Fruit fly (Drosophila melanogaster) whole organism, embryonic: ENCODE results near the gene Hr83.

Experiments used
- Antp ChIP-seq: fragments of 200-800 bp; sonication (Bioruptor generic); optimal IDR thresholded peaks from 3 replicates; lab custom pipeline; 2016; ENCODE audit warnings: missing biosample characterization, missing genetic modification characterization
- B-H1 ChIP-seq: fragments of 200-800 bp; sonication (Bioruptor generic); IDR thresholded peaks from 3 replicates; pipeline ENCODE4 v1.3.6; 2022; ENCODE audit warnings: missing biosample characterization, missing genetic modification characterization
- BtbVII ChIP-seq: fragments of 200-800 bp; sonication (Bioruptor generic); optimal IDR thresholded peaks from 3 replicates; lab custom pipeline; 2017; ENCODE audit warnings: missing biosample characterization, mild to moderate bottlenecking, missing genetic modification characterization
- CG11560 ChIP-seq: fragments of 200-800 bp; sonication (Bioruptor generic); IDR thresholded peaks from 3 replicates; pipeline ENCODE4 v1.3.6; 2022; ENCODE audit warnings: missing biosample characterization, missing genetic modification characterization
- CG11696 ChIP-seq: fragments of 200-800 bp; sonication (Bioruptor generic); IDR thresholded peaks from 2 replicates; pipeline ENCODE4 v1.3.6; 2022; ENCODE audit warnings: missing biosample characterization, missing genetic modification characterization
- CG12391 ChIP-seq: fragments of 200-800 bp; sonication (Bioruptor generic); optimal IDR thresholded peaks from 3 replicates; lab custom pipeline; 2018; ENCODE audit warnings: missing biosample characterization, mild to moderate bottlenecking, missing genetic modification characterization, moderate library complexity
- CG12744 ChIP-seq: fragments of 200-800 bp; sonication (Bioruptor generic); optimal IDR thresholded peaks from 2 replicates; lab custom pipeline; 2016; ENCODE audit warnings: missing biosample characterization, missing genetic modification characterization
- CG14667 ChIP-seq: fragments of 200-800 bp; sonication (Bioruptor generic); IDR thresholded peaks from 2 replicates; pipeline ENCODE4 v1.3.6; 2022; ENCODE audit warnings: missing biosample characterization, missing genetic modification characterization
- CG14965 ChIP-seq: fragments of 200-800 bp; sonication (Bioruptor generic); optimal IDR thresholded peaks from 2 replicates; lab custom pipeline; 2016; ENCODE audit warnings: missing biosample characterization, missing genetic modification characterization, borderline replicate concordance
- CG1529 ChIP-seq: fragments of 200-800 bp; sonication (Bioruptor generic); optimal IDR thresholded peaks from 3 replicates; lab custom pipeline; 2018; ENCODE audit warnings: missing biosample characterization, missing genetic modification characterization
- CG15696 ChIP-seq: fragments of 200-800 bp; sonication (Bioruptor generic); optimal IDR thresholded peaks from 2 replicates; lab custom pipeline; 2019; ENCODE audit warnings: missing biosample characterization, mild to moderate bottlenecking, missing genetic modification characterization, moderate library complexity
- CG1647 ChIP-seq: fragments of 200-800 bp; sonication (Bioruptor generic); optimal IDR thresholded peaks from 3 replicates; lab custom pipeline; 2016; ENCODE audit warnings: missing biosample characterization, missing genetic modification characterization
- CG16815 ChIP-seq: fragments of 200-800 bp; sonication (Bioruptor generic); optimal IDR thresholded peaks from 3 replicates; lab custom pipeline; 2017; ENCODE audit warnings: missing biosample characterization, mild to moderate bottlenecking, missing genetic modification characterization
- CG17186 ChIP-seq: fragments of 200-800 bp; sonication (Bioruptor generic); optimal IDR thresholded peaks from 3 replicates; lab custom pipeline; 2017; ENCODE audit warnings: missing biosample characterization, missing genetic modification reagents, missing genetic modification characterization
- CG17802 ChIP-seq: fragments of 200-800 bp; sonication (Bioruptor generic); optimal IDR thresholded peaks from 2 replicates; lab custom pipeline; 2018; ENCODE audit warnings: missing biosample characterization, mild to moderate bottlenecking, missing genetic modification characterization, moderate library complexity
- CG1792 ChIP-seq: fragments of 200-800 bp; sonication (Bioruptor generic); optimal IDR thresholded peaks from 2 replicates; lab custom pipeline; 2016; ENCODE audit warnings: missing biosample characterization, missing genetic modification characterization
- CG18764 ChIP-seq: fragments of 200-800 bp; sonication (Bioruptor generic); optimal IDR thresholded peaks from 3 replicates; lab custom pipeline; 2016; ENCODE audit warnings: missing biosample characterization, missing genetic modification characterization
- CG2712 ChIP-seq: fragments of 200-800 bp; optimal IDR thresholded peaks from 3 replicates; lab custom pipeline; 2019; ENCODE audit warnings: missing biosample characterization, mild to moderate bottlenecking, missing genetic modification characterization, moderate library complexity
- CG2889 ChIP-seq: fragments of 200-800 bp; sonication (Bioruptor generic); IDR thresholded peaks from 3 replicates; pipeline ENCODE4 v1.3.6; 2022; ENCODE audit warnings: missing biosample characterization, missing genetic modification characterization
- CG30020 ChIP-seq: fragments of 200-800 bp; optimal IDR thresholded peaks from 2 replicates; lab custom pipeline; 2019; ENCODE audit warnings: missing biosample characterization, mild to moderate bottlenecking, missing genetic modification characterization, moderate library complexity
- CG3065 ChIP-seq: fragments of 200-800 bp; sonication (Bioruptor generic); optimal IDR thresholded peaks from 2 replicates; lab custom pipeline; 2016; ENCODE audit warnings: missing biosample characterization, missing genetic modification characterization
- CG3726 ChIP-seq: fragments of 200-800 bp; sonication (Bioruptor generic); IDR thresholded peaks from 3 replicates; pipeline ENCODE4, ENCODE4 v1.3.6; 2022; ENCODE audit warnings: missing biosample characterization, missing genetic modification characterization
- CG4707 ChIP-seq: fragments of 200-800 bp; sonication (Bioruptor generic); optimal IDR thresholded peaks from 2 replicates; lab custom pipeline; 2018; ENCODE audit warnings: missing biosample characterization, mild to moderate bottlenecking, missing genetic modification characterization, moderate library complexity
- CG6175 ChIP-seq: fragments of 200-800 bp; sonication (Bioruptor generic); IDR thresholded peaks from 3 replicates; pipeline ENCODE4 v1.3.6; 2022; ENCODE audit warnings: missing biosample characterization, missing genetic modification characterization
- CG8765 ChIP-seq: fragments of 200-800 bp; sonication (Bioruptor generic); IDR thresholded peaks from 2 replicates; pipeline ENCODE4 v1.3.6; 2022; ENCODE audit warnings: missing biosample characterization, missing genetic modification characterization
- D ChIP-seq, 2 experiments: fragments of 200-800 bp in 1 of 2; fragments of >200 bp in 1 of 2; sonication (Bioruptor generic) in 1 of 2; optimal IDR thresholded peaks; 2 replicates in 1 of 2; 3 replicates in 1 of 2; lab custom pipeline; 2017; ENCODE audit warnings: mild to moderate bottlenecking in 1 of 2, missing biosample characterization in 1 of 2, missing genetic modification characterization in 1 of 2, missing genetic modification reagents in 1 of 2
- D19A ChIP-seq: fragments of 200-800 bp; optimal IDR thresholded peaks from 3 replicates; lab custom pipeline; 2019; ENCODE audit warnings: missing biosample characterization, mild to moderate bottlenecking, missing genetic modification characterization, moderate library complexity
- Drgx ChIP-seq: fragments of 200-800 bp; sonication (Bioruptor generic); IDR thresholded peaks from 2 replicates; pipeline ENCODE4 v1.3.6; 2022; ENCODE audit warnings: missing biosample characterization, missing genetic modification characterization
- Neu2 ChIP-seq: fragments of 200-800 bp; sonication (Bioruptor generic); optimal IDR thresholded peaks from 3 replicates; lab custom pipeline; 2016; ENCODE audit warnings: missing biosample characterization, missing genetic modification characterization, borderline replicate concordance
- Oaz ChIP-seq: fragments of 200-800 bp; sonication (Bioruptor generic); IDR thresholded peaks from 2 replicates; pipeline ENCODE4 v1.3.6; 2022; ENCODE audit warnings: missing biosample characterization, missing genetic modification characterization
- Rx ChIP-seq: fragments of 200-800 bp; sonication (Bioruptor generic); IDR thresholded peaks from 2 replicates; pipeline ENCODE4 v1.3.6; 2022; ENCODE audit warnings: missing biosample characterization, missing genetic modification characterization
- TFAM ChIP-seq: fragments of 200-800 bp; sonication (Bioruptor generic); optimal IDR thresholded peaks from 2 replicates; lab custom pipeline; 2017; ENCODE audit warnings: missing biosample characterization, missing genetic modification characterization, inconsistent platforms
- Xrp1 ChIP-seq: fragments of 200-800 bp; sonication (Bioruptor generic); IDR thresholded peaks from 2 replicates; pipeline ENCODE4 v1.3.6; 2022; ENCODE audit warnings: missing biosample characterization, missing genetic modification characterization
- az2 ChIP-seq: fragments of 200-800 bp; sonication (Bioruptor generic); optimal IDR thresholded peaks from 3 replicates; lab custom pipeline; 2016; ENCODE audit warnings: missing biosample characterization, missing genetic modification characterization
- chinmo ChIP-seq: fragments of 200-800 bp; sonication (Bioruptor generic); IDR thresholded peaks from 4 replicates; pipeline ENCODE4 v1.3.6; 2022; ENCODE audit warnings: missing biosample characterization, missing genetic modification characterization; ENCODE audit not compliant: partially characterized antibody
- ci ChIP-seq: fragments of 200-800 bp; sonication (Bioruptor generic); IDR thresholded peaks from 3 replicates; pipeline ENCODE4 v1.3.6; 2022; ENCODE audit warnings: missing biosample characterization, missing genetic modification characterization
- corto ChIP-seq: fragments of 200-800 bp; sonication (Bioruptor generic); optimal IDR thresholded peaks from 2 replicates; lab custom pipeline; 2016; ENCODE audit warnings: missing biosample characterization, mild to moderate bottlenecking, missing genetic modification characterization, moderate library complexity
- cwo ChIP-seq: fragments of 200-800 bp; sonication (Bioruptor generic); optimal IDR thresholded peaks from 3 replicates; lab custom pipeline; 2017; ENCODE audit warnings: missing biosample characterization, missing genetic modification characterization, mild to moderate bottlenecking, moderate library complexity, missing genetic modification reagents
- da ChIP-seq: fragments of 200-800 bp; sonication (Bioruptor generic); optimal IDR thresholded peaks from 2 replicates; lab custom pipeline; 2016; ENCODE audit warnings: missing biosample characterization, missing genetic modification characterization
- ewg ChIP-seq: fragments of 200-800 bp; sonication (Bioruptor generic); optimal IDR thresholded peaks from 3 replicates; lab custom pipeline; 2017; ENCODE audit warnings: mild to moderate bottlenecking, missing biosample characterization, missing genetic modification reagents, missing genetic modification characterization
- exex ChIP-seq: fragments of 200-800 bp; sonication (Bioruptor generic); optimal IDR thresholded peaks from 4 replicates; lab custom pipeline; 2018; ENCODE audit warnings: missing biosample characterization, mild to moderate bottlenecking, missing genetic modification characterization, moderate library complexity
- gt ChIP-seq: fragments of 200-800 bp; sonication (Bioruptor generic); IDR thresholded peaks from 2 replicates; pipeline ENCODE4 v1.3.6; 2022; ENCODE audit warnings: missing biosample characterization, missing genetic modification characterization
- otp ChIP-seq: fragments of 200-800 bp; sonication (Bioruptor generic); IDR thresholded peaks from 3 replicates; pipeline ENCODE4, ENCODE4 v1.3.6; 2022; ENCODE audit warnings: missing biosample characterization, missing genetic modification characterization
- pita ChIP-seq: fragments of 200-800 bp; sonication (Bioruptor generic); optimal IDR thresholded peaks from 2 replicates; lab custom pipeline; 2017; ENCODE audit warnings: missing biosample characterization, mild to moderate bottlenecking, missing genetic modification characterization
- psq ChIP-seq: fragments of 200-800 bp; sonication (Bioruptor generic); optimal IDR thresholded peaks from 2 replicates; lab custom pipeline; 2017; ENCODE audit warnings: missing biosample characterization, missing genetic modification characterization
- pzg ChIP-seq: fragments of 200-800 bp; sonication (Bioruptor generic); optimal IDR thresholded peaks from 3 replicates; lab custom pipeline; 2018; ENCODE audit warnings: missing biosample characterization, mild to moderate bottlenecking, missing genetic modification characterization, moderate library complexity
- ranshi ChIP-seq: fragments of 200-800 bp; sonication (Bioruptor generic); IDR thresholded peaks from 2 replicates; pipeline ENCODE4 v1.3.6; 2022; ENCODE audit warnings: missing biosample characterization, missing genetic modification characterization
- slbo ChIP-seq: fragments of 200-800 bp; sonication (Bioruptor generic); IDR thresholded peaks from 2 replicates; pipeline ENCODE4 v1.3.6; 2022; ENCODE audit warnings: missing biosample characterization, missing genetic modification characterization
- tna ChIP-seq: fragments of 200-800 bp; sonication (Bioruptor generic); IDR thresholded peaks from 2 replicates; pipeline ENCODE4 v1.3.6; 2022; ENCODE audit warnings: missing biosample characterization, missing genetic modification characterization; ENCODE audit not compliant: partially characterized antibody
- yki ChIP-seq: fragments of >200 bp; optimal IDR thresholded peaks from 3 replicates; lab custom pipeline; 2018

The Hr83 gene

dm6 chr3R:6352893-6353623, 4.0 kb downstream of the Hr83 start (continued):
- no peak for TF ChIP-seq CG4707 (GFP tag; lab: Kevin White, UChicago)
- TF ChIP-seq gt (GFP tag; lab: Robert Waterston, UW): no peak
- no peak for TF ChIP-seq BtbVII (GFP tag; lab: Kevin White, UChicago)
- TF ChIP-seq CG17186: no peak
- peak; percentile 50 for TF ChIP-seq CG12391 (tag; lab: Kevin White, UChicago)
- TF ChIP-seq ewg: peak; percentile 18
- no peak for TF ChIP-seq slbo (GFP tag; lab: Robert Waterston, UW)
- peak; percentile 38; the same call in 1 of the 2 replicates for TF ChIP-seq Xrp1 (GFP tag; lab: Robert Waterston, UW)
- no peak for TF ChIP-seq CG11560 (tag; lab: Robert Waterston, UW)
- peak; percentile 48 for TF ChIP-seq CG2712
- no peak for TF ChIP-seq psq (GFP tag; lab: Kevin White, UChicago)
- TF ChIP-seq CG3065 (GFP tag; lab: Kevin White, UChicago): no peak
- TF ChIP-seq pita (GFP tag; lab: Kevin White, UChicago): no peak
- no peak for TF ChIP-seq CG8765 (GFP tag; lab: Robert Waterston, UW)
- TF ChIP-seq corto (GFP tag; lab: Kevin White, UChicago): no peak
- no peak for TF ChIP-seq pzg
- TF ChIP-seq CG12744: no peak
- no peak for TF ChIP-seq CG6175 (GFP tag; lab: Robert Waterston, UW)
- TF ChIP-seq CG30020: no peak
- peak; percentile 1 for TF ChIP-seq D19A (tag; lab: Kevin White, UChicago)
- no peak for TF ChIP-seq CG15696 (tag; lab: Kevin White, UChicago)
- peak; percentile 76; the same call in 1 of the 4 replicates for TF ChIP-seq chinmo
- no peak for TF ChIP-seq Neu2 (GFP tag; lab: Kevin White, UChicago)
- no peak for TF ChIP-seq Rx
- no peak for TF ChIP-seq D (optimal IDR thresholded peaks at IDR 0.05; lab: Kevin White, UChicago)
- peak; percentile 58 for TF ChIP-seq D (GFP tag; optimal IDR thresholded peaks at IDR 0.05; lab: Kevin White, UChicago)
- TF ChIP-seq CG2889 (GFP tag; lab: Robert Waterston, UW): no peak
- no peak for TF ChIP-seq CG17802 (tag; lab: Kevin White, UChicago)
- no peak for TF ChIP-seq Drgx (GFP tag; lab: Robert Waterston, UW)
- TF ChIP-seq CG14667 (GFP tag; lab: Robert Waterston, UW): no peak
- no peak; the same call in 2 of the 3 replicates for TF ChIP-seq B-H1 (GFP tag; lab: Robert Waterston, UW)
- no peak for TF ChIP-seq da (GFP tag; lab: Kevin White, UChicago)
- TF ChIP-seq CG1529: no peak
- TF ChIP-seq otp (GFP tag; lab: Robert Waterston, UW): 0 out of 3 replicates have a peak, but pooled peaks have one; percentile 9
- peak; percentile 40; the same call in 2 of the 3 replicates for TF ChIP-seq ci (GFP tag; lab: Robert Waterston, UW)
- TF ChIP-seq CG14965 (GFP tag; lab: Kevin White, UChicago): no peak
- peak; percentile 5 for TF ChIP-seq CG1647 (GFP tag; lab: Kevin White, UChicago)
- no peak; the same call in 1 of the 2 replicates for TF ChIP-seq tna
- TF ChIP-seq CG16815 (GFP tag; lab: Kevin White, UChicago): peak; percentile 32
- TF ChIP-seq yki (lab: Kevin White, UChicago): no peak
- no peak for TF ChIP-seq CG3726
- TF ChIP-seq CG18764 (GFP tag; lab: Kevin White, UChicago): no peak
- TF ChIP-seq TFAM (GFP tag; lab: Kevin White, UChicago): no peak
- peak; percentile 68 for TF ChIP-seq CG11696 (GFP tag; lab: Robert Waterston, UW)
- no peak for TF ChIP-seq Oaz (GFP tag; lab: Robert Waterston, UW)
- no peak for TF ChIP-seq CG1792
- TF ChIP-seq exex (tag; lab: Kevin White, UChicago): no peak
- no peak for TF ChIP-seq cwo (GFP tag; lab: Kevin White, UChicago)
- no peak for TF ChIP-seq Antp (GFP tag; lab: Kevin White, UChicago)
- no peak for TF ChIP-seq ranshi (GFP tag; lab: Robert Waterston, UW)
- TF ChIP-seq az2 (GFP tag; lab: Kevin White, UChicago): peak; percentile 25
